Fruit fly (Drosophila melanogaster) whole organism, pupa: Measurements from ENCODE around the gene CG42374.

Source experiments
- CG10348 ChIP-seq: fragments of 200-800 bp; sonication (Bioruptor generic); IDR thresholded peaks from 2 replicates; pipeline ENCODE4 v1.3.6; 2022; ENCODE audit warnings: missing biosample characterization, missing genetic modification characterization
- CG12605 ChIP-seq: fragments of 200-800 bp; sonication (Bioruptor generic); IDR thresholded peaks from 2 replicates; pipeline ENCODE4 v1.3.6; 2022; ENCODE audit warnings: missing biosample characterization, missing genetic modification characterization
- CG13204 ChIP-seq: fragments of 200-800 bp; sonication (Bioruptor generic); optimal IDR thresholded peaks from 2 replicates; lab custom pipeline; 2018; ENCODE audit warnings: missing biosample characterization, mild to moderate bottlenecking, missing genetic modification characterization, moderate library complexity
- CG14655 ChIP-seq: fragments of 200-800 bp; sonication (Bioruptor generic); optimal IDR thresholded peaks from 3 replicates; lab custom pipeline; 2017; ENCODE audit warnings: mild to moderate bottlenecking, missing biosample characterization, missing genetic modification reagents, missing genetic modification characterization
- CG15710 ChIP-seq: fragments of 200-800 bp; sonication (Bioruptor generic); optimal IDR thresholded peaks from 2 replicates; lab custom pipeline; 2018; ENCODE audit warnings: missing biosample characterization, mild to moderate bottlenecking, missing genetic modification characterization, moderate library complexity
- CG17806 ChIP-seq: fragments of 200-800 bp; sonication (Bioruptor generic); optimal IDR thresholded peaks from 2 replicates; lab custom pipeline; 2018; ENCODE audit warnings: missing biosample characterization, mild to moderate bottlenecking, missing genetic modification characterization, moderate library complexity
- CG32121 ChIP-seq: fragments of 200-800 bp; sonication (Bioruptor generic); IDR thresholded peaks from 2 replicates; pipeline ENCODE4 v1.3.6; 2022; ENCODE audit warnings: missing biosample characterization, missing genetic modification characterization
- CG34367 ChIP-seq: fragments of 200-800 bp; sonication (Bioruptor generic); optimal IDR thresholded peaks from 2 replicates; lab custom pipeline; 2018; ENCODE audit warnings: missing biosample characterization, mild to moderate bottlenecking, missing genetic modification characterization
- CG4496 ChIP-seq: fragments of 200-800 bp; sonication (Bioruptor generic); IDR thresholded peaks from 3 replicates; pipeline ENCODE4 v1.3.6; 2022; ENCODE audit warnings: missing biosample characterization, missing genetic modification characterization
- CG8159 ChIP-seq: fragments of 200-800 bp; sonication (Bioruptor generic); optimal IDR thresholded peaks from 3 replicates; lab custom pipeline; 2018; ENCODE audit warnings: missing biosample characterization, mild to moderate bottlenecking, missing genetic modification characterization, moderate library complexity
- CG8301 ChIP-seq: fragments of 200-800 bp; sonication (Bioruptor generic); optimal IDR thresholded peaks from 2 replicates; lab custom pipeline; 2018; ENCODE audit warnings: missing biosample characterization, mild to moderate bottlenecking, missing genetic modification characterization
- CG9948 ChIP-seq: fragments of 200-800 bp; sonication (Bioruptor generic); optimal IDR thresholded peaks from 2 replicates; lab custom pipeline; 2018; ENCODE audit warnings: missing biosample characterization, mild to moderate bottlenecking, missing genetic modification characterization, moderate library complexity
- D1 ChIP-seq: fragments of 200-800 bp; sonication (Bioruptor generic); optimal IDR thresholded peaks from 2 replicates; lab custom pipeline; 2018; ENCODE audit warnings: missing biosample characterization, mild to moderate bottlenecking, missing genetic modification characterization, moderate library complexity
- EcR ChIP-seq: fragments of 200-800 bp; sonication (Bioruptor generic); optimal IDR thresholded peaks from 3 replicates; lab custom pipeline; 2019; ENCODE audit warnings: missing biosample characterization, missing genetic modification characterization, mild to moderate bottlenecking, moderate library complexity, missing genetic modification reagents
- Ets98B ChIP-seq: fragments of 200-800 bp; sonication (Bioruptor generic); IDR thresholded peaks from 2 replicates; pipeline ENCODE4 v1.3.6; 2022; ENCODE audit warnings: missing biosample characterization, missing genetic modification characterization
- Pif1A ChIP-seq: fragments of 200-800 bp; sonication (Bioruptor generic); optimal IDR thresholded peaks from 3 replicates; lab custom pipeline; 2016; ENCODE audit warnings: missing biosample characterization, missing genetic modification characterization
- Pif1B ChIP-seq: fragments of 200-800 bp; sonication (Bioruptor generic); optimal IDR thresholded peaks from 3 replicates; lab custom pipeline; 2016; ENCODE audit warnings: missing biosample characterization, missing genetic modification characterization
- Snoo ChIP-seq: fragments of 200-800 bp; sonication (Bioruptor generic); optimal IDR thresholded peaks from 3 replicates; lab custom pipeline; 2017; ENCODE audit warnings: missing biosample characterization, mild to moderate bottlenecking, missing genetic modification characterization, inconsistent platforms
- fd96Ca ChIP-seq: fragments of 200-800 bp; sonication (Bioruptor generic); IDR thresholded peaks from 3 replicates; pipeline ENCODE4 v1.3.6; 2022; ENCODE audit warnings: missing biosample characterization, missing genetic modification characterization
- gl ChIP-seq: fragments of 200-800 bp; sonication (Bioruptor generic); optimal IDR thresholded peaks from 2 replicates; lab custom pipeline; 2018; ENCODE audit warnings: missing biosample characterization, mild to moderate bottlenecking, missing genetic modification characterization
- rn ChIP-seq: fragments of 200-800 bp; sonication (Bioruptor generic); IDR thresholded peaks from 2 replicates; pipeline ENCODE4 v1.3.6; 2022; ENCODE audit warnings: missing biosample characterization, missing genetic modification characterization

The CG42374 gene

dm6 chr3L:19228857-19229398 is 34.6 kb upstream of the CG42374 start:
- TF ChIP-seq Ets98B (GFP tag; lab: Robert Waterston, UW) (no peak), Snoo (tag; lab: Kevin White, UChicago) (no peak), CG13204 (GFP tag; lab: Kevin White, UChicago) (no peak), CG4496 (GFP tag; lab: Robert Waterston, UW) (no peak), CG34367 (tag; lab: Kevin White, UChicago) (no peak), EcR (no peak), CG9948 (tag; lab: Kevin White, UChicago) (no peak), CG15710 (no peak), gl (tag; lab: Kevin White, UChicago) (no peak), CG17806 (tag; lab: Kevin White, UChicago) (no peak), CG32121 (GFP tag; lab: Robert Waterston, UW) (no peak), D1 (no peak), CG10348 (no peak)

dm6 chr3L:19229491-19229890 is 34.1 kb upstream of the CG42374 start:
- TF ChIP-seq D1 = no peak
- TF ChIP-seq CG9948 (tag; lab: Kevin White, UChicago) = no peak
- TF ChIP-seq CG8301 (tag; lab: Kevin White, UChicago) = no peak
- TF ChIP-seq EcR = no peak
- no peak for TF ChIP-seq gl (tag; lab: Kevin White, UChicago)
- TF ChIP-seq CG14655 (GFP tag; lab: Kevin White, UChicago) = no peak
- no peak for TF ChIP-seq CG8159 (tag; lab: Kevin White, UChicago)
- TF ChIP-seq Pif1B (GFP tag; lab: Kevin White, UChicago) = no peak

- no peak for TF ChIP-seq Pif1A
- peak; percentile 59 for TF ChIP-seq EcR
- TF ChIP-seq CG8159 (tag; lab: Kevin White, UChicago) = peak; percentile 42
- TF ChIP-seq gl (tag; lab: Kevin White, UChicago) = no peak
- TF ChIP-seq CG17806 (tag; lab: Kevin White, UChicago) = peak; percentile 4
- no peak for TF ChIP-seq CG12605 (GFP tag; lab: Robert Waterston, UW)
- peak; percentile 53 for TF ChIP-seq CG13204 (GFP tag; lab: Kevin White, UChicago)
- TF ChIP-seq rn (GFP tag; lab: Robert Waterston, UW) = no peak
- TF ChIP-seq CG14655 (GFP tag; lab: Kevin White, UChicago) = no peak
Measured at dm6 chr3L:19230801-19231547, 32.6 kb upstream of the CG42374 start.

dm6 chr3L:19231608-19232007 is 32.0 kb upstream of the CG42374 start:
- TF ChIP-seq CG32121 (GFP tag; lab: Robert Waterston, UW) = no peak
- no peak for TF ChIP-seq CG34367 (tag; lab: Kevin White, UChicago)
- TF ChIP-seq CG14655 (GFP tag; lab: Kevin White, UChicago) = no peak
- no peak for TF ChIP-seq CG8159 (tag; lab: Kevin White, UChicago)
- TF ChIP-seq D1 = no peak
- TF ChIP-seq gl (tag; lab: Kevin White, UChicago) = no peak
- no peak for TF ChIP-seq CG4496 (GFP tag; lab: Robert Waterston, UW)
- TF ChIP-seq CG17806 (tag; lab: Kevin White, UChicago) = no peak
- no peak for TF ChIP-seq Snoo (tag; lab: Kevin White, UChicago)
- no peak for TF ChIP-seq Pif1B (GFP tag; lab: Kevin White, UChicago)
- TF ChIP-seq, all 21 proteins: peak for 0

- peak; percentile 79 for TF ChIP-seq CG14655 (GFP tag; lab: Kevin White, UChicago)
- no peak for TF ChIP-seq CG17806 (tag; lab: Kevin White, UChicago)
- TF ChIP-seq CG8301 (tag; lab: Kevin White, UChicago) = peak; percentile 45
- peak; percentile 46 for TF ChIP-seq CG34367 (tag; lab: Kevin White, UChicago)
- no peak for TF ChIP-seq D1
- TF ChIP-seq CG15710 = peak; percentile 36
- TF ChIP-seq Pif1A = no peak
- peak; percentile 21; the same call in 1 of the 2 replicates for TF ChIP-seq CG32121 (GFP tag; lab: Robert Waterston, UW)
- TF ChIP-seq fd96Ca = peak; percentile 80
- no peak for TF ChIP-seq CG10348
- TF ChIP-seq CG13204 (GFP tag; lab: Kevin White, UChicago) = peak; percentile 35
- no peak for TF ChIP-seq Pif1B (GFP tag; lab: Kevin White, UChicago)
- no peak for TF ChIP-seq Snoo (tag; lab: Kevin White, UChicago)
- 0 out of 2 replicates have a peak, but pooled peaks have one; percentile 42 for TF ChIP-seq rn (GFP tag; lab: Robert Waterston, UW)
- TF ChIP-seq CG9948 (tag; lab: Kevin White, UChicago) = peak; percentile 26
- TF ChIP-seq CG4496 (GFP tag; lab: Robert Waterston, UW) = peak; percentile 90
- no peak for TF ChIP-seq EcR
- peak; percentile 87 for TF ChIP-seq Ets98B (GFP tag; lab: Robert Waterston, UW)
- peak; percentile 65 for TF ChIP-seq gl (tag; lab: Kevin White, UChicago)
- TF ChIP-seq CG12605 (GFP tag; lab: Robert Waterston, UW) = peak; percentile 89
- peak; percentile 11 for TF ChIP-seq CG8159 (tag; lab: Kevin White, UChicago)
- TF ChIP-seq, all 21 proteins: peak for 14
Measured at dm6 chr3L:19233798-19234781, 29.5 kb upstream of the CG42374 start.
